Worm (Caenorhabditis elegans): Measurements from ENCODE around the gene tni-4.
"Not testable (repeated sequence)": the region's sequence is repeated elsewhere in the genome, so short reads cannot be mapped to it uniquely, and the experiment has no call there.

tni-4 gene

ce11 chrIV:5204573-5204972 lies at the start of gene tni-4:
Gene tni-4, plus strand, starts transcription at chrIV:5204591.
- TF ChIP-seq nfya-1 (tag; optimal IDR thresholded peaks at IDR 0.05) (no peak), dve-1 (tag; optimal IDR thresholded peaks at IDR 0.05) (no peak), ets-4 (tag; optimal IDR thresholded peaks at IDR 0.05) (no peak)

DNA sequence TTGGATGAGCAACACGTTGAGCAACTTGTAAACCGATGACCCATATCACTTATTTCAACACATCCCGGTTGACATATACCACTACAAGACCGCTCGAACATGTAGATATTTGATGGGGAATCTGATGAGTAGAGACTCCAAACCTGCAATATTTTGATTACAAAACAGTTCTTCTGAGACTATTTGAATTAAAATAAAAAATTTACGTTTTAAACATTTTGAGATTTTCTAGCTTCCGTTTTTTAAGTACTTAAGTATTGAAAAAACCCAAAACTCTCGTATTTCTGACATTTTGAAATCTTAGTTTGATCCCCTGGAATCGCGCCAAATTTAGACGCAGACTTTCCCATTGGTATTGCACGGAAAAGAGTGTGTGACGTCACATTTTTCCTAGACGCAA lies 47.2 kb upstream of the tni-4 start, which contains the start of gene C24D10.49:
C24D10.49 (minus strand) TSS at position 101 of the 400 bp plus-strand sequence.
- TF ChIP-seq ceh-18 (tag; optimal IDR thresholded peaks at IDR 0.05) (no peak), rnt-1 (tag; optimal IDR thresholded peaks at IDR 0.05) (no peak), fax-1 (tag; optimal IDR thresholded peaks at IDR 0.05) (no peak), lim-6 (tag; optimal IDR thresholded peaks at IDR 0.05) (no peak), che-1 (tag; optimal IDR thresholded peaks at IDR 0.05) (no peak), ztf-16 (tag; optimal IDR thresholded peaks at IDR 0.05) (no peak), fkh-10 (GFP tag; optimal IDR thresholded peaks at IDR 0.05) (no peak), ceh-22 (tag; optimal IDR thresholded peaks at IDR 0.05) (no peak), eyg-1 (tag; optimal IDR thresholded peaks at IDR 0.05) (no peak), odd-2 (tag; optimal IDR thresholded peaks at IDR 0.05) (no peak), unc-55 (GFP tag; optimal IDR thresholded peaks at IDR 0.05) (no peak), tbx-2 (tag; optimal IDR thresholded peaks at IDR 0.05) (no peak)

- TF ChIP-seq ref-2 (tag; optimal IDR thresholded peaks at IDR 0.05) (no peak), madf-2 (tag; optimal IDR thresholded peaks at IDR 0.05) (no peak), ceh-30 (tag; optimal IDR thresholded peaks at IDR 0.05) (no peak), ceh-31 (tag; optimal IDR thresholded peaks at IDR 0.05) (no peak), mec-3 (tag; optimal IDR thresholded peaks at IDR 0.05; ENCODE audit: borderline replicate concordance) (no peak), ahr-1 (tag; optimal IDR thresholded peaks at IDR 0.05) (no peak), nhr-232 (tag; optimal IDR thresholded peaks at IDR 0.05) (no peak), unc-42 (tag; optimal IDR thresholded peaks at IDR 0.05) (no peak), gmeb-2 (tag; optimal IDR thresholded peaks at IDR 0.05) (no peak), pros-1 (tag; optimal IDR thresholded peaks at IDR 0.05) (no peak), zip-5 (tag; optimal IDR thresholded peaks at IDR 0.05) (no peak), tbx-2 (tag; optimal IDR thresholded peaks at IDR 0.05) (no peak), pat-9 (tag; optimal IDR thresholded peaks at IDR 0.05) (no peak)
Measured at ce11 chrIV:5160171-5160570, 44.2 kb upstream of the tni-4 start, which contains the start of the genes C24D10.6 and C24D10.4. Gene C24D10.6, minus strand, starts transcription at chrIV:5160248. Gene C24D10.4, plus strand, starts transcription at chrIV:5160522.

DNA sequence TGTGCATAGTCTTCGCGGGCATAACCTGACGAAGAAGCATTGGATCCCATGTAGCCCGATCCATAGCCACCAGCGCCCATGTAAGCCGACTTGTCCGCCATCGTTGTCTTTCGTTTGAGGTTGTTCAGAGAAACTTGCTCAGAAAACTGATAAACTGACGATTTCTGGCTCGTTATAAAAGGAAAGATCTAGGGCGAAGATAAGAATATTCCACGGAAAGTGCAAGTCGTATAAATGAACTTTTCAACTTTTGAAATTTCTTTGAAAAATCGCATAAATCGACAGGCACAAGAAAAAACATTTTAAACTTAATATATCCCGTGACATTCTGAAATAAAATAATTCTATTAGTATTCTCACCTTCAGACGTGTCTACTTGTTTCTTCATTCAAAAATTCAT lies 41.5 kb upstream of the tni-4 start, which contains the start of the genes nspd-3 and C24D10.2:
nspd-3 (minus strand) TSS at position 101 of the 400 bp plus-strand sequence.
C24D10.2 (plus strand) TSS at position 399 of the 400 bp plus-strand sequence.
- TF ChIP-seq fkh-6, F13H6.1, ttx-3 (tag; optimal IDR thresholded peaks at IDR 0.05): not testable (repeated sequence)

DNA sequence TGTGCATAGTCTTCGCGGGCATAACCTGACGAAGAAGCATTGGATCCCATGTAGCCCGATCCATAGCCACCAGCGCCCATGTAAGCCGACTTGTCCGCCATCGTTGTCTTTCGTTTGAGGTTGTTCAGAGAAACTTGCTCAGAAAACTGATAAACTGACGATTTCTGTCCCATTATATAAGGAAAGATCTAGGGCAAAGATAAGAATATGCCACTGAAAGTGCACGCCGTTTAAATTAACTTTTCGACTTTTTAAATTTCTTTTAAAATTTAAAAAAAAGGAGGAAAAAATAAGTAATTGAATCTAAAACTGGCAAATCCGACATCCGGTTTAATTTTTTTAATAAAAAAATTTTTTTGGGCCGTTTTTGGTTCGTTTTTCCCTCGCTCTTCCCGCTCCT lies 38.8 kb upstream of the tni-4 start, which contains the start of gene nspd-6:
nspd-6 (minus strand) TSS at position 101 of the 400 bp plus-strand sequence.
- not testable (repeated sequence) for TF ChIP-seq C38D4.7 (GFP tag; optimal IDR thresholded peaks at IDR 0.05); tbx-7 (tag; optimal IDR thresholded peaks at IDR 0.05); ceh-9 (tag; optimal IDR thresholded peaks at IDR 0.05)

DNA sequence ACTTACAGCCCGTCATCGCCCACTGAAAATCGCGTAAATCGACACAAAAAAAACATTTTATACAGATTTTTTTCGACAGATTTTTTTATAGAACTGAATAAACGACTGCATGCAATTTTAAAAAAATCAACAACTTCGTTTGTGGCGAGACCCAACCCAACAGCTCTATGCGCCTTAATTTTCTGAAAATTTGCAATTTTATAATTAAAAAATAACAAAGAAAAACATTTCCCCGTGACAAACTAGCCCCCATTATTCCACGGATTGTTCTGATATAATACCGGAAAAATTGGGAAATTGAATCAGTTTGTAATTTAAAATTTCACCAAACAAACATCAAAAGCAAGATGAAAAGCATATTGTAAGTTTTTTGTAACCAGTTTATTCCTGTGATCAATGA lies 38.4 kb upstream of the tni-4 start, which contains the start of gene ptp-5.1:
ptp-5.1 (plus strand) TSS at position 301 of the 400 bp plus-strand sequence.
- no peak for TF ChIP-seq ceh-18 (tag; optimal IDR thresholded peaks at IDR 0.05)
- TF ChIP-seq ceh-9 (tag; optimal IDR thresholded peaks at IDR 0.05): no peak
- TF ChIP-seq pqm-1 (tag; optimal IDR thresholded peaks at IDR 0.05): no peak
- no peak for TF ChIP-seq F13H6.1 (tag; optimal IDR thresholded peaks at IDR 0.05)
- no peak for TF ChIP-seq nfya-1 (tag; optimal IDR thresholded peaks at IDR 0.05)
- no peak for TF ChIP-seq T23F11.4 (GFP tag; optimal IDR thresholded peaks at IDR 0.05)
- no peak for TF ChIP-seq ceh-6 (GFP tag; optimal IDR thresholded peaks at IDR 0.05)
- no peak for TF ChIP-seq sox-4 (tag; optimal IDR thresholded peaks at IDR 0.05)
- TF ChIP-seq K09A11.1 (tag; optimal IDR thresholded peaks at IDR 0.05; ENCODE audit: insufficient read depth): no peak
- TF ChIP-seq C08G9.2 (tag; optimal IDR thresholded peaks at IDR 0.05): no peak
- no peak for TF ChIP-seq madf-2 (tag; optimal IDR thresholded peaks at IDR 0.05)
- no peak for TF ChIP-seq odd-2 (tag; optimal IDR thresholded peaks at IDR 0.05)
- no peak for TF ChIP-seq pha-2 (tag; optimal IDR thresholded peaks at IDR 0.05)
- no peak for TF ChIP-seq K02D7.2 (tag; optimal IDR thresholded peaks at IDR 0.05)
- TF ChIP-seq lin-11 (tag; optimal IDR thresholded peaks at IDR 0.05): no peak
- TF ChIP-seq ama-1 (optimal IDR thresholded peaks at IDR 0.05): no peak
